Worm (Caenorhabditis elegans): ENCODE results near the gene str-56.
A peak's percentile ranks its signal among the peaks of the same experiment; 100 is the strongest.

The str-56 gene

ce11 chrV:15880033-15880432, 7.7 kb downstream of the str-56 start:
- peak in 1 of 2 experiments; percentile 9 for TF ChIP-seq lin-35 (GFP tag; optimal IDR thresholded peaks at IDR 0.05)
- TF ChIP-seq Y116A8C.19 (tag; optimal IDR thresholded peaks at IDR 0.05; ENCODE audit: borderline replicate concordance) = no peak
- no peak for TF ChIP-seq ztf-11 (tag; optimal IDR thresholded peaks at IDR 0.05)
- TF ChIP-seq lin-39 (tag; optimal IDR thresholded peaks at IDR 0.05) = no peak
- no peak for TF ChIP-seq nhr-76 (tag; optimal IDR thresholded peaks at IDR 0.05)
- TF ChIP-seq zip-4 (GFP tag; optimal IDR thresholded peaks at IDR 0.05) = no peak
- peak; percentile 39 for TF ChIP-seq elt-2 (tag; optimal IDR thresholded peaks at IDR 0.05)
- no peak for TF ChIP-seq fkh-8 (tag; optimal IDR thresholded peaks at IDR 0.05)

DNA sequence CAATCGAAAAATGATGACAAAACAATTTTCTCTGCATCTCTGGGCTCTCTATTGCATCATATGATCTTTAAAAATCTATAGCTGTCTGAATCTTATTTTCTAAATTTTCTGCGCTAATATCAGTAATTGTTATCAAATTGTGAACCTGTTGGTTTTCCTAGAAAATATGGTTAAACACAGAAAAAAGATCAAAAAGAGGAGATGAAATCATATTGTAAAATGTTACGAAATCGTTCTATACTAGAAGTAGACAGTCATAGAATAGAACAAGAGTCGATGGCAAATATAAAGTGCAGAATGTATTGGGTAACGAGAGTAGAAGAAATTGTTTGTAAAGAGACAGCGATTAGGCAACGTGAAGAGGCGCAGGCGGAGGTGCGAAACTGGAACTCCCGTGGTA, 8.3 kb downstream of the str-56 start:
- TF ChIP-seq nhr-47 (tag; optimal IDR thresholded peaks at IDR 0.05) (peak; percentile 59), nhr-28 (tag; optimal IDR thresholded peaks at IDR 0.05) (peak; percentile 66), elt-2 (tag; optimal IDR thresholded peaks at IDR 0.05) (peak; percentile 58), lin-39 (tag; optimal IDR thresholded peaks at IDR 0.05) (no peak), snpc-4 (tag; optimal IDR thresholded peaks at IDR 0.05) (no peak), nhr-77 (tag; optimal IDR thresholded peaks at IDR 0.05) (peak; percentile 11), nhr-71 (tag; optimal IDR thresholded peaks at IDR 0.05) (peak; percentile 66), rnt-1 (tag; optimal IDR thresholded peaks at IDR 0.05) (peak; percentile 4), lin-35 (GFP tag; optimal IDR thresholded peaks at IDR 0.05) (peak in 1 of 2 experiments; percentile 30), mep-1 (tag; optimal IDR thresholded peaks at IDR 0.05) (peak; percentile 46), nhr-20 (tag; optimal IDR thresholded peaks at IDR 0.05) (peak; percentile 70), ztf-4 (tag; optimal IDR thresholded peaks at IDR 0.05) (no peak), skn-1 (tag; optimal IDR thresholded peaks at IDR 0.05) (peak; percentile 100), swsn-7 (tag; optimal IDR thresholded peaks at IDR 0.05) (peak; percentile 17), C34B4.2 (tag; optimal IDR thresholded peaks at IDR 0.05) (no peak), fos-1 (tag; optimal IDR thresholded peaks at IDR 0.05) (peak; percentile 16), lsy-2 (tag; optimal IDR thresholded peaks at IDR 0.05) (peak; percentile 15 to 81), mef-2 (tag; optimal IDR thresholded peaks at IDR 0.05) (peak; percentile 20), grh-1 (GFP tag; IDR thresholded peaks at IDR 0.05) (no peak), efl-3 (GFP tag; optimal IDR thresholded peaks at IDR 0.05) (no peak), lin-14 (GFP tag; optimal IDR thresholded peaks at IDR 0.05) (peak; percentile 73), xbp-1 (tag; optimal IDR thresholded peaks at IDR 0.05) (no peak), nhr-90 (tag; optimal IDR thresholded peaks at IDR 0.05; ENCODE audit: poor library complexity) (peak; percentile 46), nhr-237 (tag; optimal IDR thresholded peaks at IDR 0.05) (peak; percentile 71), pax-3 (tag; optimal IDR thresholded peaks at IDR 0.05) (no peak), nhr-19 (GFP tag; conservative IDR thresholded peaks at IDR 0.05) (peak; percentile 43), ceh-82 (tag; optimal IDR thresholded peaks at IDR 0.05) (peak in 2 of 3 experiments; percentile 30 to 49), egl-27 (tag; optimal IDR thresholded peaks at IDR 0.05) (peak in 1 of 2 experiments; percentile 20), mdl-1 (tag; optimal IDR thresholded peaks at IDR 0.05) (peak in 1 of 2 experiments; percentile 20), C16A3.4 (tag; optimal IDR thresholded peaks at IDR 0.05) (peak; percentile 54), irx-1 (tag; optimal IDR thresholded peaks at IDR 0.05) (peak; percentile 34), nhr-11 (tag; optimal IDR thresholded peaks at IDR 0.05) (peak; percentile 53), efl-1 (optimal IDR thresholded peaks at IDR 0.05) (peak; percentile 10 to 40), efl-1 (GFP tag; optimal IDR thresholded peaks at IDR 0.05 in 1 of 2) (no peak), tbx-2 (tag; optimal IDR thresholded peaks at IDR 0.05) (peak; percentile 41), nhr-85 (tag) (peak; percentile 87), unc-62 (GFP tag; optimal IDR thresholded peaks at IDR 0.05) (no peak), zip-4 (GFP tag; optimal IDR thresholded peaks at IDR 0.05) (peak; percentile 76), dpl-1 (GFP tag; optimal IDR thresholded peaks at IDR 0.05) (peak; percentile 3 to 20 (median 9)), lin-13 (GFP tag; optimal IDR thresholded peaks at IDR 0.05) (no peak), elt-3 (tag; optimal IDR thresholded peaks at IDR 0.05) (peak in 2 of 6 experiments; percentile 59 to 83), dsc-1 (tag; optimal IDR thresholded peaks at IDR 0.05) (no peak), alr-1 (tag; optimal IDR thresholded peaks at IDR 0.05; ENCODE audit: borderline replicate concordance) (no peak), egl-13 (tag; optimal IDR thresholded peaks at IDR 0.05) (no peak), blmp-1 (tag; optimal IDR thresholded peaks at IDR 0.05) (peak; percentile 31), lir-3 (tag; optimal IDR thresholded peaks at IDR 0.05; ENCODE audit: poor library complexity) (peak; percentile 48)

Data from whole organism, L1 larva.